Fruit fly (Drosophila melanogaster) whole organism, pupa: ENCODE results near the gene Polr3E.

Source experiments
- CG12605 ChIP-seq: fragments of 200-800 bp; sonication (Bioruptor generic); IDR thresholded peaks from 2 replicates; pipeline ENCODE4 v1.3.6; 2022; ENCODE audit warnings: missing biosample characterization, missing genetic modification characterization
- D1 ChIP-seq: fragments of 200-800 bp; sonication (Bioruptor generic); optimal IDR thresholded peaks from 2 replicates; lab custom pipeline; 2018; ENCODE audit warnings: missing biosample characterization, mild to moderate bottlenecking, missing genetic modification characterization, moderate library complexity
- EcR ChIP-seq: fragments of 200-800 bp; sonication (Bioruptor generic); optimal IDR thresholded peaks from 3 replicates; lab custom pipeline; 2019; ENCODE audit warnings: missing biosample characterization, missing genetic modification characterization, mild to moderate bottlenecking, moderate library complexity, missing genetic modification reagents
- fd96Ca ChIP-seq: fragments of 200-800 bp; sonication (Bioruptor generic); IDR thresholded peaks from 3 replicates; pipeline ENCODE4 v1.3.6; 2022; ENCODE audit warnings: missing biosample characterization, missing genetic modification characterization
- gl ChIP-seq: fragments of 200-800 bp; sonication (Bioruptor generic); optimal IDR thresholded peaks from 2 replicates; lab custom pipeline; 2018; ENCODE audit warnings: missing biosample characterization, mild to moderate bottlenecking, missing genetic modification characterization

DNA sequence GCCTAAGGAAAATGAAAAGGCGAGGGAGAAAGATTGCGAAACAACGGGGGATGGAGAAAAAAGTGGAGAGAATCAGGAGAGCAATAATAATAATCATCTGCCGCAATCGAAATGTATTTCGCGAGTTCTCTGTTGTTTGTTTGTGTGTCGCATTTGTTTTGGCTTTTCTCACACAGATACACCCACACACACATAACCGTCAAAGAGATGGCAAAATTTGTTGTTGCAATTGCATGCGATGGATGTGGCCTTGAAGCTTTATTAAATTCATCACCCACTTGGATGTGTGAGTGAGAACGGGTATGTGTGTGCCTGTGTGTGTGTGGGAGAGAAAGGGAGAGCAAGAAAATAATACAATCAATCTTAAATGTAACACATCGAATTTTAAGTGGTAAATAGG, 19.9 kb upstream of the Polr3E start:
- TF ChIP-seq gl (tag; lab: Kevin White, UChicago) (no peak), D1 (no peak), fd96Ca (GFP tag; lab: Robert Waterston, UW) (no peak; the same call in 2 of the 3 replicates), EcR (GFP tag; lab: Kevin White, UChicago) (peak; percentile 36), CG12605 (GFP tag; lab: Robert Waterston, UW) (no peak)
